Fruit fly (Drosophila melanogaster): ENCODE data around the gene CG32112.
A peak's percentile ranks its signal among the peaks of the same experiment; 100 is the strongest.

The CG32112 gene

dm6 chr3L:12741608-12742007, at the start of gene CG32112:
Gene CG32112, plus strand, starts transcription at chr3L:12741718.
- TF ChIP-seq eve (GFP tag; optimal IDR thresholded peaks at IDR 0.05) (peak in 1 of 2 experiments; percentile 22), Doc3 (GFP tag; IDR thresholded peaks at IDR 0.05; ENCODE audit: partially characterized antibody) (peak; percentile 77), Chrac-16 (GFP tag; optimal IDR thresholded peaks at IDR 0.05) (peak; percentile 20), CkIIα-i1 (GFP tag; IDR thresholded peaks at IDR 0.05) (no peak), CG15696 (tag; optimal IDR thresholded peaks at IDR 0.05) (no peak), knrl (GFP tag; IDR thresholded peaks at IDR 0.05; ENCODE audit: partially characterized antibody) (peak; percentile 68; the same call in 2 of the 3 replicates), klu (GFP tag; IDR thresholded peaks at IDR 0.05) (no peak), CG8089 (GFP tag; optimal IDR thresholded peaks at IDR 0.05) (no peak), Meics (GFP tag; optimal IDR thresholded peaks at IDR 0.05) (no peak), CG34422 (GFP tag; IDR thresholded peaks at IDR 0.05) (peak; percentile 59; the same call in 1 of the 3 replicates), eyg (GFP tag; optimal IDR thresholded peaks at IDR 0.05) (no peak), scrt (GFP tag; optimal IDR thresholded peaks at IDR 0.05) (no peak), CG7963 (GFP tag; IDR thresholded peaks at IDR 0.05; ENCODE audit: partially characterized antibody) (peak; percentile 53; the same call in 1 of the 3 replicates), Pdp1 (GFP tag; optimal IDR thresholded peaks at IDR 0.05) (peak in 1 of 2 experiments; percentile 94), CG18262 (tag; optimal IDR thresholded peaks at IDR 0.05) (peak; percentile 10), tup (GFP tag; optimal IDR thresholded peaks at IDR 0.05) (no peak), Sry-δ (GFP tag; optimal IDR thresholded peaks at IDR 0.05) (peak; percentile 89), lmd (GFP tag; IDR thresholded peaks at IDR 0.05) (no peak), CG4360 (GFP tag; IDR thresholded peaks at IDR 0.05) (no peak), Dll (GFP tag; IDR thresholded peaks at IDR 0.05; ENCODE audit: partially characterized antibody) (peak; percentile 87), Dp (GFP tag; optimal IDR thresholded peaks at IDR 0.05) (peak; percentile 68), phol (tag; optimal IDR thresholded peaks at IDR 0.05) (peak; percentile 11), D19A (tag; optimal IDR thresholded peaks at IDR 0.05) (peak; percentile 13), usp (GFP tag; optimal IDR thresholded peaks at IDR 0.05) (no peak), Hr78 (GFP tag; optimal IDR thresholded peaks at IDR 0.05) (no peak), CG1024 (GFP tag; IDR thresholded peaks at IDR 0.05) (no peak), NFAT (GFP tag; IDR thresholded peaks at IDR 0.05) (no peak), exex (tag; optimal IDR thresholded peaks at IDR 0.05) (peak; percentile 17), Opbp (GFP tag; IDR thresholded peaks at IDR 0.05; ENCODE audit: partially characterized antibody) (peak; percentile 58; the same call in 1 of the 3 replicates), CG13287 (GFP tag; IDR thresholded peaks at IDR 0.05; ENCODE audit: partially characterized antibody) (peak; percentile 85), pnt (GFP tag; optimal IDR thresholded peaks at IDR 0.05) (no peak), Bgb (GFP tag; IDR thresholded peaks at IDR 0.05; ENCODE audit: partially characterized antibody) (peak; percentile 70), slp2 (GFP tag; optimal IDR thresholded peaks at IDR 0.05) (no peak), CG7928 (GFP tag; optimal IDR thresholded peaks at IDR 0.05) (no peak), pzg (GFP tag; optimal IDR thresholded peaks at IDR 0.05) (peak; percentile 54), CG2116 (GFP tag; optimal IDR thresholded peaks at IDR 0.05) (peak; percentile 89), Scr (GFP tag; IDR thresholded peaks at IDR 0.05; ENCODE audit: partially characterized antibody) (peak; percentile 82), CG10267 (tag; optimal IDR thresholded peaks at IDR 0.05) (peak; percentile 40), CG31365 (tag; optimal IDR thresholded peaks at IDR 0.05) (no peak), gfzf (GFP tag; optimal IDR thresholded peaks at IDR 0.05) (peak; percentile 26), Ets97D (GFP tag; optimal IDR thresholded peaks at IDR 0.05) (peak; percentile 26), CG1603 (tag; optimal IDR thresholded peaks at IDR 0.05) (peak; percentile 71), HmgD (GFP tag; optimal IDR thresholded peaks at IDR 0.05) (no peak), gsb (GFP tag; IDR thresholded peaks at IDR 0.05) (no peak), Fer1 (GFP tag; optimal IDR thresholded peaks at IDR 0.05) (peak; percentile 5), stwl (tag; optimal IDR thresholded peaks at IDR 0.05) (peak; percentile 69), cg (GFP tag; optimal IDR thresholded peaks at IDR 0.05) (no peak), CG14860 (GFP tag; IDR thresholded peaks at IDR 0.05; ENCODE audit: partially characterized antibody) (peak; percentile 54; the same call in 2 of the 3 replicates), Ada2b (GFP tag; IDR thresholded peaks at IDR 0.05) (no peak)
